Fruit fly (Drosophila melanogaster): ENCODE measurements around the gene LSm7.

dm6 chr2L:16716771-16717170 is 26.1 kb downstream of the LSm7 start:
- no peak for TF ChIP-seq CG7045 (GFP tag; optimal IDR thresholded peaks at IDR 0.05)
- TF ChIP-seq cic (GFP tag; optimal IDR thresholded peaks at IDR 0.05) = no peak
- no peak for TF ChIP-seq Mnt (GFP tag; optimal IDR thresholded peaks at IDR 0.05)
- no peak for TF ChIP-seq ovo (GFP tag; optimal IDR thresholded peaks at IDR 0.05)
- no peak for TF ChIP-seq Hr96 (GFP tag; optimal IDR thresholded peaks at IDR 0.05)
- TF ChIP-seq Crg-1 (GFP tag; optimal IDR thresholded peaks at IDR 0.05) = no peak
- TF ChIP-seq CG33017 (tag; optimal IDR thresholded peaks at IDR 0.05) = no peak
- TF ChIP-seq CG14711 (tag; optimal IDR thresholded peaks at IDR 0.05) = peak; percentile 32
- no peak for TF ChIP-seq tj (GFP tag; optimal IDR thresholded peaks at IDR 0.05)
- no peak for TF ChIP-seq Clk (GFP tag; optimal IDR thresholded peaks at IDR 0.05)
- no peak for TF ChIP-seq cnc (optimal IDR thresholded peaks at IDR 0.05)
- no peak for TF ChIP-seq kay (GFP tag; ENCODE audit: borderline replicate concordance)
- TF ChIP-seq CG11617 (GFP tag; optimal IDR thresholded peaks at IDR 0.05) = no peak
- TF ChIP-seq toe (GFP tag; optimal IDR thresholded peaks at IDR 0.05) = no peak

All from whole organism, adult.